Fruit fly (Drosophila melanogaster): ENCODE data around the gene gammaSnap2.

Gene gammaSnap2

dm6 chr3R:10139649-10140598, 18.7 kb upstream of the gammaSnap2 start, which contains the start of gene tws (continued):
- TF ChIP-seq sob (GFP tag; IDR thresholded peaks at IDR 0.05): 0 out of 2 replicates have a peak, but pooled peaks have one; percentile 36
- TF ChIP-seq CG30431 (GFP tag; optimal IDR thresholded peaks at IDR 0.05): peak; percentile 9
- TF ChIP-seq phol (tag; optimal IDR thresholded peaks at IDR 0.05): peak; percentile 33
- no peak for TF ChIP-seq Dfd (GFP tag; optimal IDR thresholded peaks at IDR 0.05)
- peak; percentile 69 for TF ChIP-seq CG3995 (GFP tag; optimal IDR thresholded peaks at IDR 0.05)
- TF ChIP-seq CG13624 (GFP tag; optimal IDR thresholded peaks at IDR 0.05): peak; percentile 41
- peak; percentile 67 for TF ChIP-seq CG7987 (GFP tag; optimal IDR thresholded peaks at IDR 0.05)
- TF ChIP-seq klu (GFP tag; IDR thresholded peaks at IDR 0.05): no peak
- no peak for TF ChIP-seq CG9609 (GFP tag; optimal IDR thresholded peaks at IDR 0.05)
- TF ChIP-seq Sox102F (GFP tag; optimal IDR thresholded peaks at IDR 0.05): peak; percentile 56
- no peak for TF ChIP-seq CG33557 (GFP tag; optimal IDR thresholded peaks at IDR 0.05)
- peak; percentile 16 for TF ChIP-seq Mad (GFP tag; optimal IDR thresholded peaks at IDR 0.05)
- TF ChIP-seq cg (GFP tag; optimal IDR thresholded peaks at IDR 0.05): no peak
- TF ChIP-seq CG13123 (GFP tag; optimal IDR thresholded peaks at IDR 0.05): no peak
- no peak for TF ChIP-seq btn (GFP tag; optimal IDR thresholded peaks at IDR 0.05)
- no peak for TF ChIP-seq CG17612 (GFP tag; IDR thresholded peaks at IDR 0.05)
- TF ChIP-seq Ets97D (GFP tag; optimal IDR thresholded peaks at IDR 0.05): no peak
- TF ChIP-seq CG11723 (GFP tag; optimal IDR thresholded peaks at IDR 0.05): peak; percentile 42
- TF ChIP-seq H2.0 (GFP tag; IDR thresholded peaks at IDR 0.05): 0 out of 2 replicates have a peak, but pooled peaks have one; percentile 24
- TF ChIP-seq cad (GFP tag; optimal IDR thresholded peaks at IDR 0.05): no peak
- no peak for TF ChIP-seq lbe (GFP tag; optimal IDR thresholded peaks at IDR 0.05)
- peak; percentile 24 for TF ChIP-seq maf-S (GFP tag; optimal IDR thresholded peaks at IDR 0.05)
- no peak for TF ChIP-seq zen2 (GFP tag; IDR thresholded peaks at IDR 0.05; ENCODE audit: partially characterized antibody)
- TF ChIP-seq CG5245 (GFP tag; optimal IDR thresholded peaks at IDR 0.05): no peak
- no peak for TF ChIP-seq ssp (GFP tag; IDR thresholded peaks at IDR 0.05)
- no peak for TF ChIP-seq CG2116 (GFP tag; optimal IDR thresholded peaks at IDR 0.05)
- peak; percentile 49 for TF ChIP-seq CG13424 (tag; optimal IDR thresholded peaks at IDR 0.05)
- TF ChIP-seq CG11504 (tag; optimal IDR thresholded peaks at IDR 0.05): peak; percentile 57
- TF ChIP-seq CG1792 (GFP tag; optimal IDR thresholded peaks at IDR 0.05): peak; percentile 21
- TF ChIP-seq repo (GFP tag; optimal IDR thresholded peaks at IDR 0.05): no peak
- peak; percentile 56 for TF ChIP-seq CG31365 (tag; optimal IDR thresholded peaks at IDR 0.05)
- TF ChIP-seq sens (GFP tag): peak; percentile 86
- no peak for TF ChIP-seq toy (GFP tag; IDR thresholded peaks at IDR 0.05)
- TF ChIP-seq crc (GFP tag; optimal IDR thresholded peaks at IDR 0.05): peak; percentile 6
- TF ChIP-seq lola (GFP tag; optimal IDR thresholded peaks at IDR 0.05): peak in 1 of 3 experiments; percentile 47
- no peak for TF ChIP-seq ap (GFP tag; IDR thresholded peaks at IDR 0.05)
- peak; percentile 66 for TF ChIP-seq CoRest (tag; optimal IDR thresholded peaks at IDR 0.05)
- peak; percentile 83 for TF ChIP-seq CG12769 (tag; optimal IDR thresholded peaks at IDR 0.05)
- TF ChIP-seq dm (GFP tag; optimal IDR thresholded peaks at IDR 0.05): no peak
- TF ChIP-seq CG7786 (GFP tag; optimal IDR thresholded peaks at IDR 0.05): no peak
- peak; percentile 53; the same call in 2 of the 3 replicates for TF ChIP-seq ci (GFP tag; IDR thresholded peaks at IDR 0.05)
- TF ChIP-seq HLH54F (GFP tag; optimal IDR thresholded peaks at IDR 0.05): peak; percentile 13
- TF ChIP-seq CG5180 (GFP tag; optimal IDR thresholded peaks at IDR 0.05): no peak
- peak; percentile 72 for TF ChIP-seq CG14441 (GFP tag; IDR thresholded peaks at IDR 0.05)
- TF ChIP-seq CG15011 (GFP tag; optimal IDR thresholded peaks at IDR 0.05): peak; percentile 14
- TF ChIP-seq z (GFP tag; IDR thresholded peaks at IDR 0.05): no peak
- no peak for TF ChIP-seq CG14965 (GFP tag; optimal IDR thresholded peaks at IDR 0.05; ENCODE audit: borderline replicate concordance)
- no peak for TF ChIP-seq CG10321 (GFP tag; IDR thresholded peaks at IDR 0.05)
- no peak for TF ChIP-seq crol (GFP tag; IDR thresholded peaks at IDR 0.05)

Data from whole organism, embryonic.